Fruit fly (Drosophila melanogaster) whole organism, embryonic: Measurements from ENCODE around the gene CG14854.

Experiments
- Blimp-1 ChIP-seq: fragments of 200-800 bp; sonication (Bioruptor generic); optimal IDR thresholded peaks from 3 replicates; lab custom pipeline; 2018; ENCODE audit warnings: missing biosample characterization, missing genetic modification characterization, mild to moderate bottlenecking, moderate library complexity, missing genetic modification reagents
- CG10979 ChIP-seq: fragments of 200-800 bp; sonication (Bioruptor generic); optimal IDR thresholded peaks from 2 replicates; lab custom pipeline; 2018; ENCODE audit warnings: missing biosample characterization, mild to moderate bottlenecking, missing genetic modification characterization, moderate library complexity
- CG11504 ChIP-seq: fragments of 200-800 bp; sonication (Bioruptor generic); optimal IDR thresholded peaks from 3 replicates; lab custom pipeline; 2019; ENCODE audit warnings: missing biosample characterization, mild to moderate bottlenecking, missing genetic modification characterization, moderate library complexity
- CG11560 ChIP-seq: fragments of 200-800 bp; sonication (Bioruptor generic); IDR thresholded peaks from 3 replicates; pipeline ENCODE4 v1.3.6; 2022; ENCODE audit warnings: missing biosample characterization, missing genetic modification characterization
- CG12391 ChIP-seq: fragments of 200-800 bp; sonication (Bioruptor generic); optimal IDR thresholded peaks from 3 replicates; lab custom pipeline; 2018; ENCODE audit warnings: missing biosample characterization, mild to moderate bottlenecking, missing genetic modification characterization, moderate library complexity
- CG12769 ChIP-seq: fragments of 200-800 bp; sonication (Bioruptor generic); optimal IDR thresholded peaks from 2 replicates; lab custom pipeline; 2019; ENCODE audit warnings: missing biosample characterization, mild to moderate bottlenecking, missing genetic modification characterization, moderate library complexity
- CG13123 ChIP-seq: fragments of 200-800 bp; sonication (Bioruptor generic); optimal IDR thresholded peaks from 2 replicates; lab custom pipeline; 2016; ENCODE audit warnings: missing biosample characterization, missing genetic modification characterization
- CG13624 ChIP-seq: fragments of 200-800 bp; sonication (Bioruptor generic); optimal IDR thresholded peaks from 2 replicates; lab custom pipeline; 2016; ENCODE audit warnings: missing biosample characterization, missing genetic modification characterization
- CG13775 ChIP-seq: fragments of 200-800 bp; sonication (Bioruptor generic); optimal IDR thresholded peaks from 3 replicates; lab custom pipeline; 2017; ENCODE audit warnings: missing biosample characterization, mild to moderate bottlenecking, missing genetic modification characterization
- CG17328 ChIP-seq: fragments of 200-800 bp; sonication (Bioruptor generic); IDR thresholded peaks from 2 replicates; pipeline ENCODE4 v1.3.6; 2022; ENCODE audit warnings: missing biosample characterization, missing genetic modification characterization
- CG17361 ChIP-seq: fragments of 200-800 bp; sonication (Bioruptor generic); IDR thresholded peaks from 3 replicates; pipeline ENCODE4 v1.3.6; 2022; ENCODE audit warnings: missing biosample characterization, missing genetic modification characterization
- CG18599 ChIP-seq: fragments of 200-800 bp; sonication (Bioruptor generic); optimal IDR thresholded peaks from 3 replicates; lab custom pipeline; 2017; ENCODE audit warnings: missing biosample characterization, missing genetic modification characterization, mild to moderate bottlenecking, moderate library complexity, missing genetic modification reagents
- CG3065 ChIP-seq: fragments of 200-800 bp; sonication (Bioruptor generic); optimal IDR thresholded peaks from 2 replicates; lab custom pipeline; 2016; ENCODE audit warnings: missing biosample characterization, missing genetic modification characterization
- CG31441 ChIP-seq: fragments of 200-800 bp; sonication (Bioruptor generic); IDR thresholded peaks from 2 replicates; pipeline ENCODE4 v1.3.6; 2022; ENCODE audit warnings: missing biosample characterization, missing genetic modification characterization
- CG3407 ChIP-seq: fragments of 200-800 bp; sonication (Bioruptor generic); optimal IDR thresholded peaks from 2 replicates; lab custom pipeline; 2018; ENCODE audit warnings: missing biosample characterization, mild to moderate bottlenecking, missing genetic modification characterization
- CG34422 ChIP-seq: fragments of 200-800 bp; sonication (Bioruptor generic); IDR thresholded peaks from 3 replicates; pipeline ENCODE4 v1.3.6; 2022; ENCODE audit warnings: missing biosample characterization, missing genetic modification characterization
- CG43689 ChIP-seq: fragments of 200-800 bp; sonication (Bioruptor generic); IDR thresholded peaks from 2 replicates; pipeline ENCODE4 v1.3.6; 2022; ENCODE audit warnings: missing biosample characterization, missing genetic modification characterization
- CG4820 ChIP-seq: fragments of 200-800 bp; sonication (Bioruptor generic); optimal IDR thresholded peaks from 3 replicates; lab custom pipeline; 2016; ENCODE audit warnings: missing biosample characterization, missing genetic modification characterization
- CG7556 ChIP-seq: fragments of 200-800 bp; sonication (Bioruptor generic); optimal IDR thresholded peaks from 2 replicates; lab custom pipeline; 2017; ENCODE audit warnings: missing biosample characterization, mild to moderate bottlenecking, missing genetic modification characterization
- CG7745 ChIP-seq: fragments of 200-800 bp; sonication (Bioruptor generic); optimal IDR thresholded peaks from 2 replicates; lab custom pipeline; 2018; ENCODE audit warnings: missing biosample characterization, mild to moderate bottlenecking, missing genetic modification characterization, moderate library complexity
- Dref ChIP-seq: fragments of 200-800 bp; sonication (Bioruptor generic); IDR thresholded peaks from 2 replicates; pipeline ENCODE4 v1.3.6; 2022; ENCODE audit warnings: missing biosample characterization, missing genetic modification characterization
- E2f2 ChIP-seq: fragments of 200-800 bp; sonication (Bioruptor generic); IDR thresholded peaks from 2 replicates; pipeline ENCODE4 v1.3.6; 2022; ENCODE audit warnings: missing biosample characterization, missing genetic modification characterization
- ERR ChIP-seq: fragments of 200-800 bp; sonication (Bioruptor generic); optimal IDR thresholded peaks from 2 replicates; lab custom pipeline; 2016; ENCODE audit warnings: missing biosample characterization, missing genetic modification characterization
- Hmx ChIP-seq: fragments of 200-800 bp; sonication (Bioruptor generic); optimal IDR thresholded peaks from 2 replicates; lab custom pipeline; 2016; ENCODE audit warnings: missing biosample characterization, missing genetic modification characterization
- Hr78 ChIP-seq, 2 experiments: fragments of 200-800 bp in 1 of 2; fragments of >200 bp in 1 of 2; sonication (Bioruptor generic) in 1 of 2; optimal IDR thresholded peaks; 2 replicates each; lab custom pipeline; 2017 to 2019; ENCODE audit warnings: missing biosample characterization in 2 of 2, missing genetic modification characterization in 2 of 2, mild to moderate bottlenecking in 1 of 2, moderate library complexity in 1 of 2
- Med ChIP-seq: fragments of 200-800 bp; sonication (Bioruptor generic); peaks from one replicate; lab custom pipeline; 2016; ENCODE audit warnings: missing biosample characterization, missing genetic modification characterization, mild to moderate bottlenecking, inconsistent platforms, moderate library complexity
- NC2β ChIP-seq: fragments of 200-800 bp; sonication (Bioruptor generic); optimal IDR thresholded peaks from 2 replicates; lab custom pipeline; 2016; ENCODE audit warnings: missing biosample characterization, missing genetic modification characterization
- Neu2 ChIP-seq: fragments of 200-800 bp; sonication (Bioruptor generic); optimal IDR thresholded peaks from 3 replicates; lab custom pipeline; 2016; ENCODE audit warnings: missing biosample characterization, missing genetic modification characterization, borderline replicate concordance
- Scr ChIP-seq: fragments of 200-800 bp; sonication (Bioruptor generic); IDR thresholded peaks from 2 replicates; pipeline ENCODE4 v1.3.6; 2022; ENCODE audit warnings: missing biosample characterization, missing genetic modification characterization; ENCODE audit not compliant: partially characterized antibody
- Six4 ChIP-seq: fragments of 200-800 bp; sonication (Bioruptor generic); optimal IDR thresholded peaks from 2 replicates; lab custom pipeline; 2016; ENCODE audit warnings: missing biosample characterization, missing genetic modification characterization
- Taf1 ChIP-seq: fragments of 200-800 bp; sonication (Bioruptor generic); IDR thresholded peaks from 2 replicates; pipeline ENCODE4 v1.3.6; 2022; ENCODE audit warnings: missing biosample characterization, missing genetic modification characterization
- az2 ChIP-seq: fragments of 200-800 bp; sonication (Bioruptor generic); optimal IDR thresholded peaks from 3 replicates; lab custom pipeline; 2016; ENCODE audit warnings: missing biosample characterization, missing genetic modification characterization
- bab2 ChIP-seq: fragments of 200-800 bp; sonication (Bioruptor generic); optimal IDR thresholded peaks from 2 replicates; lab custom pipeline; 2016; ENCODE audit warnings: missing biosample characterization, missing genetic modification characterization
- bcd ChIP-seq: fragments of 200-800 bp; sonication (Bioruptor generic); optimal IDR thresholded peaks from 2 replicates; lab custom pipeline; 2017; ENCODE audit warnings: missing biosample characterization, mild to moderate bottlenecking, missing genetic modification characterization
- cato ChIP-seq: fragments of 200-800 bp; sonication (Bioruptor generic); optimal IDR thresholded peaks from 2 replicates; lab custom pipeline; 2016; ENCODE audit warnings: missing biosample characterization, missing genetic modification characterization, borderline replicate concordance
- corto ChIP-seq: fragments of 200-800 bp; sonication (Bioruptor generic); optimal IDR thresholded peaks from 2 replicates; lab custom pipeline; 2016; ENCODE audit warnings: missing biosample characterization, mild to moderate bottlenecking, missing genetic modification characterization, moderate library complexity
- dan ChIP-seq: fragments of 200-800 bp; sonication (Bioruptor generic); IDR thresholded peaks from 2 replicates; pipeline ENCODE4 v1.3.6; 2022; ENCODE audit warnings: missing biosample characterization, missing genetic modification characterization
- disco-r ChIP-seq: fragments of 200-800 bp; sonication (Bioruptor generic); optimal IDR thresholded peaks from 2 replicates; lab custom pipeline; 2016; ENCODE audit warnings: missing biosample characterization, missing genetic modification characterization
- dmrt99B ChIP-seq: fragments of 200-800 bp; sonication (Bioruptor generic); optimal IDR thresholded peaks from 2 replicates; lab custom pipeline; 2018; ENCODE audit warnings: missing biosample characterization, mild to moderate bottlenecking, missing genetic modification characterization, moderate library complexity
- dysf ChIP-seq: fragments of 200-800 bp; sonication (Bioruptor generic); IDR thresholded peaks from 3 replicates; pipeline ENCODE4 v1.3.6; 2022; ENCODE audit warnings: missing biosample characterization, missing genetic modification characterization
- ewg ChIP-seq: fragments of 200-800 bp; sonication (Bioruptor generic); optimal IDR thresholded peaks from 3 replicates; lab custom pipeline; 2017; ENCODE audit warnings: mild to moderate bottlenecking, missing biosample characterization, missing genetic modification reagents, missing genetic modification characterization
- eyg ChIP-seq: fragments of 200-800 bp; sonication (Bioruptor generic); optimal IDR thresholded peaks from 3 replicates; lab custom pipeline; 2016; ENCODE audit warnings: missing biosample characterization, missing genetic modification characterization
- lov ChIP-seq, 2 experiments: fragments of 200-800 bp in 1 of 2; fragments of >200 bp in 1 of 2; sonication (Bioruptor generic) in 1 of 2; IDR thresholded peaks in 1 of 2; optimal IDR thresholded peaks in 1 of 2; 2 replicates in 1 of 2; 3 replicates in 1 of 2; pipeline versions ENCODE4 v1.3.6 to Lab custom; 2017 to 2022; ENCODE audit warnings: missing biosample characterization in 1 of 2, missing genetic modification characterization in 1 of 2
- luna ChIP-seq: fragments of 200-800 bp; sonication (Bioruptor generic); optimal IDR thresholded peaks from 2 replicates; lab custom pipeline; 2016; ENCODE audit warnings: missing biosample characterization, missing genetic modification characterization
- nau ChIP-seq: fragments of 200-800 bp; sonication (Bioruptor generic); optimal IDR thresholded peaks from 3 replicates; lab custom pipeline; 2017; ENCODE audit warnings: missing biosample characterization, mild to moderate bottlenecking, missing genetic modification characterization, missing genetic modification reagents
- oc ChIP-seq: fragments of 200-800 bp; sonication (Bioruptor generic); optimal IDR thresholded peaks from 2 replicates; lab custom pipeline; 2018; ENCODE audit warnings: missing biosample characterization, mild to moderate bottlenecking, missing genetic modification characterization, moderate library complexity
- pnt ChIP-seq: fragments of 200-800 bp; sonication (Bioruptor generic); optimal IDR thresholded peaks from 3 replicates; lab custom pipeline; 2016; ENCODE audit warnings: missing biosample characterization, missing genetic modification characterization
- sima ChIP-seq: fragments of 200-800 bp; sonication (Bioruptor generic); optimal IDR thresholded peaks from 2 replicates; lab custom pipeline; 2016; ENCODE audit warnings: missing biosample characterization, missing genetic modification characterization
- slbo ChIP-seq: fragments of 200-800 bp; sonication (Bioruptor generic); IDR thresholded peaks from 2 replicates; pipeline ENCODE4 v1.3.6; 2022; ENCODE audit warnings: missing biosample characterization, missing genetic modification characterization
- vnd ChIP-seq: fragments of 200-800 bp; sonication (Bioruptor generic); IDR thresholded peaks from 3 replicates; pipeline ENCODE4 v1.3.6; 2022; ENCODE audit warnings: missing biosample characterization, missing genetic modification characterization; ENCODE audit not compliant: partially characterized antibody

Gene CG14854

dm6 chr3R:14597935-14598424 lies 38.1 kb upstream of the CG14854 start (continued):
- no peak for TF ChIP-seq CG12769 (tag; lab: Kevin White, UChicago)
- no peak for TF ChIP-seq Dref (GFP tag; lab: Robert Waterston, UW)
- TF ChIP-seq CG17328 (GFP tag; lab: Robert Waterston, UW): peak; percentile 24; the same call in 1 of the 2 replicates
- TF ChIP-seq CG11560: no peak
- TF ChIP-seq CG13123 (GFP tag; lab: Kevin White, UChicago): no peak
- peak; percentile 60 for TF ChIP-seq CG17361 (GFP tag; lab: Robert Waterston, UW)
- no peak for TF ChIP-seq sima (GFP tag; lab: Kevin White, UChicago)
- no peak for TF ChIP-seq Hmx
- no peak for TF ChIP-seq corto (GFP tag; lab: Kevin White, UChicago)
- peak; percentile 12 for TF ChIP-seq CG18599
- no peak for TF ChIP-seq vnd (GFP tag; lab: Robert Waterston, UW)
- peak; percentile 32 for TF ChIP-seq CG4820
- no peak for TF ChIP-seq CG3065 (GFP tag; lab: Kevin White, UChicago)
- TF ChIP-seq slbo (GFP tag; lab: Robert Waterston, UW): no peak
- TF ChIP-seq bcd (GFP tag; lab: Kevin White, UChicago): peak; percentile 16
- TF ChIP-seq disco-r (GFP tag; lab: Kevin White, UChicago): no peak
- TF ChIP-seq luna (GFP tag; lab: Kevin White, UChicago): no peak
- TF ChIP-seq Scr: no peak
- TF ChIP-seq Taf1 (GFP tag; lab: Robert Waterston, UW): no peak
- TF ChIP-seq pnt (GFP tag; lab: Kevin White, UChicago): no peak
- peak; percentile 45 for TF ChIP-seq ewg (GFP tag; lab: Kevin White, UChicago)
- no peak for TF ChIP-seq CG13624 (GFP tag; lab: Kevin White, UChicago)
- TF ChIP-seq CG7556 (GFP tag; lab: Kevin White, UChicago): peak; percentile 45
- no peak for TF ChIP-seq CG34422 (GFP tag; lab: Robert Waterston, UW)
- no peak for TF ChIP-seq eyg (GFP tag; lab: Kevin White, UChicago)
- peak; percentile 71 for TF ChIP-seq CG10979 (tag; lab: Kevin White, UChicago)
- no peak for TF ChIP-seq bab2 (GFP tag; lab: Kevin White, UChicago)
- TF ChIP-seq Med (GFP tag; lab: Kevin White, UChicago): peak; percentile 63
- no peak for TF ChIP-seq cato
- no peak for TF ChIP-seq ERR (GFP tag; lab: Kevin White, UChicago)
- TF ChIP-seq CG3407: peak; percentile 8
- no peak for TF ChIP-seq NC2β
- peak; percentile 49 for TF ChIP-seq dmrt99B (tag; lab: Kevin White, UChicago)
- TF ChIP-seq dan (GFP tag; lab: Robert Waterston, UW): no peak
- TF ChIP-seq CG13775 (GFP tag; lab: Kevin White, UChicago): no peak
- TF ChIP-seq E2f2 (GFP tag; lab: Robert Waterston, UW): 0 out of 2 replicates have a peak, but pooled peaks have one; percentile 11
- TF ChIP-seq Hr78 (GFP tag; optimal IDR thresholded peaks at IDR 0.05; lab: Kevin White, UChicago): peak in 1 of 2 experiments; percentile 1
- TF ChIP-seq az2 (GFP tag; lab: Kevin White, UChicago): peak; percentile 33
- TF ChIP-seq CG43689 (GFP tag; lab: Robert Waterston, UW): no peak
- peak; percentile 50 for TF ChIP-seq CG12391 (tag; lab: Kevin White, UChicago)
- TF ChIP-seq dysf (GFP tag; lab: Robert Waterston, UW): peak; percentile 38; the same call in 2 of the 3 replicates
- TF ChIP-seq Neu2 (GFP tag; lab: Kevin White, UChicago): no peak
- peak; percentile 15 for TF ChIP-seq Six4 (GFP tag; lab: Kevin White, UChicago)
- TF ChIP-seq oc (tag; lab: Kevin White, UChicago): peak; percentile 10
- TF ChIP-seq CG11504 (tag; lab: Kevin White, UChicago): peak; percentile 64
- no peak for TF ChIP-seq lov (optimal IDR thresholded peaks at IDR 0.05; lab: Kevin White, UChicago)
- no peak for TF ChIP-seq lov (GFP tag; IDR thresholded peaks at IDR 0.05; lab: Robert Waterston, UW)
- peak; percentile 51 for TF ChIP-seq Blimp-1 (GFP tag; lab: Kevin White, UChicago)
- TF ChIP-seq CG31441 (GFP tag; lab: Robert Waterston, UW): peak; percentile 59
- no peak for TF ChIP-seq CG7745 (tag; lab: Kevin White, UChicago)
- TF ChIP-seq nau: peak; percentile 5
